Worm (Caenorhabditis elegans): Measurements from ENCODE around the gene C29G2.3.

DNA sequence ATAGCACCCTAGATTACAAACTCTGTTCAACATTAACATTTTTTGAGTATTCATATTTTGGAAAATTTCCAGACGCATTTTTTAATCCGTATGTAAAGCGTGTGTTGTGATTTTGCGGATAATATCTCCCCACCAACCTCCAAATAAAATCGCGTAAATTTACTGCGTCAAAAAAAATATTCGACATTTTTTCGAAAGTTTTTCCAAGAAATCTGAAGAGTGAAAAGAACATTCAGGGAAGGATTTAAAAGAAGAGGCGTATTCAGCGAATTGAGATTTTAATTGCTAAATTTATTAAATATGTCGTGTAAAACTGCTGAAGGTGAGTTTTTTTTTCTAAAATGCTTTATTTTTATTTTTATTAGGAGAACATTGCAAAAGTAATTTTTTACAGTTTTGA, 6.8 kb upstream of the C29G2.3 start, which contains the start of gene nhr-290:
- TF ChIP-seq pha-4 (GFP tag; IDR thresholded peaks at IDR 0.05): no peak
- no peak for TF ChIP-seq pha-4 (tag; optimal IDR thresholded peaks at IDR 0.05)
- no peak for TF ChIP-seq nhr-10 (tag; optimal IDR thresholded peaks at IDR 0.05)
- no peak for TF ChIP-seq lin-15B (tag; optimal IDR thresholded peaks at IDR 0.05)
- no peak for TF ChIP-seq ztf-11 (tag; optimal IDR thresholded peaks at IDR 0.05)
- no peak for TF ChIP-seq lin-39 (tag; optimal IDR thresholded peaks at IDR 0.05)
- no peak for TF ChIP-seq snpc-1.2 (GFP tag; IDR thresholded peaks at IDR 0.05)

Data from whole organism, L4 larva.